Worm (Caenorhabditis elegans) whole organism, L3 larva: ENCODE measurements around the gene F13A2.1.

ENCODE experiments used
- aly-2 ChIP-seq: fragments of 150-350 bp; optimal IDR thresholded peaks from 2 replicates; lab custom pipeline; 2014; ENCODE audit warnings: missing biosample characterization, missing genetic modification characterization
- ceh-16 ChIP-seq: sonication (generic microtip); optimal IDR thresholded peaks from 2 replicates; lab custom pipeline; 2017; ENCODE audit warnings: missing biosample characterization, missing genetic modification characterization
- ceh-28 ChIP-seq: fragments of 150-350 bp; optimal IDR thresholded peaks from 2 replicates; lab custom pipeline; 2014; ENCODE audit warnings: missing biosample characterization, missing genetic modification reagents, missing genetic modification characterization
- ceh-9 ChIP-seq: sonication (generic microtip); optimal IDR thresholded peaks from 2 replicates; lab custom pipeline; 2018; ENCODE audit warnings: missing biosample characterization, missing genetic modification characterization
- egl-27 ChIP-seq: sonication (generic microtip); optimal IDR thresholded peaks from 4 replicates; lab custom pipeline; 2017; ENCODE audit warnings: missing biosample characterization, missing genetic modification reagents, missing genetic modification characterization
- egl-5 ChIP-seq: fragments of 150-350 bp; optimal IDR thresholded peaks from 2 replicates; lab custom pipeline; 2017; ENCODE audit warnings: missing biosample characterization, missing genetic modification reagents, missing genetic modification characterization, inconsistent platforms
- elt-1 ChIP-seq: fragments of 150-350 bp; optimal IDR thresholded peaks from 2 replicates; lab custom pipeline; 2014; ENCODE audit warnings: missing biosample characterization, missing genetic modification characterization
- elt-3 ChIP-seq, 3 experiments: fragments of 150-350 bp in 1 of 3; sonication (generic microtip) in 2 of 3; optimal IDR thresholded peaks; 2 replicates in 2 of 3; 4 replicates in 1 of 3; lab custom pipeline; 2014 to 2017; ENCODE audit warnings: missing biosample characterization in 3 of 3, missing genetic modification characterization in 3 of 3
- eor-1 ChIP-seq, 2 experiments: fragments of 150-350 bp; optimal IDR thresholded peaks; 2 replicates each; lab custom pipeline; 2014 to 2018; ENCODE audit warnings: missing biosample characterization in 2 of 2, missing genetic modification characterization in 2 of 2
- fkh-10 ChIP-seq: sonication (generic microtip); optimal IDR thresholded peaks from 2 replicates; lab custom pipeline; 2017; ENCODE audit warnings: missing biosample characterization, missing genetic modification reagents, missing genetic modification characterization
- fos-1 ChIP-seq: fragments of 150-350 bp; optimal IDR thresholded peaks from 2 replicates; lab custom pipeline; 2014; ENCODE audit warnings: missing biosample characterization, missing genetic modification characterization
- hmg-11 ChIP-seq: sonication (generic microtip); optimal IDR thresholded peaks from 2 replicates; lab custom pipeline; 2016; ENCODE audit warnings: missing genetic modification characterization, missing compliant biosample characterization
- jun-1 ChIP-seq: fragments of 150-350 bp; optimal IDR thresholded peaks from 2 replicates; lab custom pipeline; 2014; ENCODE audit warnings: missing biosample characterization, missing genetic modification reagents, missing genetic modification characterization
- lin-15B ChIP-seq: fragments of 150-350 bp; optimal IDR thresholded peaks from 2 replicates; lab custom pipeline; 2014; ENCODE audit warnings: missing biosample characterization, missing genetic modification characterization
- lin-39 ChIP-seq: fragments of 150-350 bp; optimal IDR thresholded peaks from 2 replicates; lab custom pipeline; 2018; ENCODE audit warnings: missing biosample characterization, missing genetic modification reagents, missing genetic modification characterization
- lsy-12 ChIP-seq: sonication (generic microtip); optimal IDR thresholded peaks from 2 replicates; lab custom pipeline; 2016; ENCODE audit warnings: mild to moderate bottlenecking, missing genetic modification characterization, missing compliant biosample characterization
- mdl-1 ChIP-seq: fragments of 150-350 bp; optimal IDR thresholded peaks from 2 replicates; lab custom pipeline; 2014; ENCODE audit warnings: missing biosample characterization, missing genetic modification characterization
- mml-1 ChIP-seq: fragments of 150-350 bp; sonication (generic microtip); optimal IDR thresholded peaks from 3 replicates; lab custom pipeline; 2014; ENCODE audit warnings: missing biosample characterization, missing genetic modification characterization
- nhr-11 ChIP-seq: fragments of 150-350 bp; optimal IDR thresholded peaks from 2 replicates; lab custom pipeline; 2014; ENCODE audit warnings: missing biosample characterization, missing genetic modification characterization
- nhr-12 ChIP-seq: fragments of 150-350 bp; optimal IDR thresholded peaks from 2 replicates; lab custom pipeline; 2014; ENCODE audit warnings: missing biosample characterization, missing genetic modification characterization
- nhr-23 ChIP-seq: fragments of 150-350 bp; optimal IDR thresholded peaks from 2 replicates; lab custom pipeline; 2014; ENCODE audit warnings: missing biosample characterization, missing genetic modification reagents, missing genetic modification characterization
- nhr-237 ChIP-seq: fragments of 150-350 bp; optimal IDR thresholded peaks from 2 replicates; lab custom pipeline; 2014; ENCODE audit warnings: missing biosample characterization, missing genetic modification characterization
- nhr-25 ChIP-seq: sonication (generic microtip); optimal IDR thresholded peaks from 2 replicates; lab custom pipeline; 2017; ENCODE audit warnings: missing biosample characterization, missing genetic modification characterization
- nhr-28 ChIP-seq: fragments of 150-350 bp; optimal IDR thresholded peaks from 2 replicates; lab custom pipeline; 2014; ENCODE audit warnings: missing biosample characterization, missing genetic modification characterization
- nhr-67 ChIP-seq: fragments of 150-350 bp; optimal IDR thresholded peaks from 2 replicates; lab custom pipeline; 2014; ENCODE audit warnings: missing biosample characterization, missing genetic modification characterization
- nhr-77 ChIP-seq: fragments of 150-350 bp; optimal IDR thresholded peaks from 2 replicates; lab custom pipeline; 2014; ENCODE audit warnings: missing biosample characterization, missing genetic modification characterization
- sea-2 ChIP-seq: fragments of 150-350 bp; sonication (generic microtip); optimal IDR thresholded peaks from 4 replicates; lab custom pipeline; 2014; ENCODE audit warnings: missing biosample characterization, missing genetic modification reagents, missing genetic modification characterization
- skn-1 ChIP-seq: fragments of 150-350 bp; optimal IDR thresholded peaks from 2 replicates; lab custom pipeline; 2014; ENCODE audit warnings: missing biosample characterization, missing genetic modification characterization
- tbx-2 ChIP-seq: sonication (generic microtip); optimal IDR thresholded peaks from 2 replicates; lab custom pipeline; 2016; ENCODE audit warnings: mild to moderate bottlenecking, missing genetic modification characterization, missing compliant biosample characterization
- unc-39 ChIP-seq: sonication (generic microtip); optimal IDR thresholded peaks from 4 replicates; lab custom pipeline; 2017; ENCODE audit warnings: missing biosample characterization, missing genetic modification characterization
- unc-62 ChIP-seq: fragments of 150-350 bp; sonication (generic microtip); optimal IDR thresholded peaks from 4 replicates; lab custom pipeline; 2014; ENCODE audit warnings: missing biosample characterization, missing genetic modification reagents, missing genetic modification characterization
- zag-1 ChIP-seq: fragments of 150-350 bp; optimal IDR thresholded peaks from 2 replicates; lab custom pipeline; 2014; ENCODE audit warnings: missing biosample characterization, missing genetic modification characterization
- ztf-4 ChIP-seq: fragments of 150-350 bp; optimal IDR thresholded peaks from 2 replicates; lab custom pipeline; 2014; ENCODE audit warnings: missing biosample characterization, missing genetic modification characterization

F13A2.1 gene

ce11 chrV:4370515-4370914, 11.7 kb downstream of the F13A2.1 start:
- TF ChIP-seq lsy-12 (tag; lab: Kevin White, UChicago) (no peak), nhr-28 (tag; lab: Kevin White, UChicago) (no peak), ztf-4 (tag; lab: Kevin White, UChicago) (no peak), eor-1 (tag; optimal IDR thresholded peaks at IDR 0.05; lab: Kevin White, UChicago) (no peak), fkh-10 (GFP tag; lab: Kevin White, UChicago) (no peak), ceh-28 (tag; lab: Kevin White, UChicago) (no peak), egl-5 (no peak), ceh-9 (tag; lab: Kevin White, UChicago) (no peak)

DNA sequence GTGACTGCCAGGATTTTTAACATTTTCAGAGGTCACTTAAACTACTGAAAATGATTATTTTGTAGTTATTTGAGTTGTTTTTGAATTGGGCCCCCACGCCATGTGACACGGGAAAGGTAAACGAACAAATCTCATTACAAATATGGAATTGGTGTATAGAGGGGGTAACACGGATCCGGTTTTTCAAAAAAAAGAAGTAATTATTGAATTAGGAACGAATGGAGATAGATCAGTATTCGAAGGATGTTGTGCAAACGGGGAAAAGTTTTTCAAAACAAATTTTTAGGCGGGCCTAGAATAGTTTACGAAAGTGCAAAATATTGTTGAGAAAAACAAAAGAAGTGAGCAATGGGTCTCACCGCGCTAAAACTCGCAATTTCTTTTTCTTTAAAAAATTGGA, 15.8 kb downstream of the F13A2.1 start, which contains the start of gene F32D1.11:
Gene F32D1.11, minus strand, starts transcription at position 101 of the 400 bp plus-strand sequence.
- TF ChIP-seq lin-15B (tag; lab: Kevin White, UChicago) (no peak), unc-62 (GFP tag; lab: Kevin White, UChicago) (no peak), nhr-11 (tag; lab: Kevin White, UChicago) (no peak), elt-3 (tag; optimal IDR thresholded peaks at IDR 0.05; lab: Kevin White, UChicago) (no peak), sea-2 (no peak), elt-1 (tag; lab: Kevin White, UChicago) (no peak), lin-39 (tag; lab: Kevin White, UChicago) (no peak), nhr-77 (tag; lab: Kevin White, UChicago) (no peak), aly-2 (tag; lab: Kevin White, UChicago) (no peak), hmg-11 (tag; lab: Kevin White, UChicago) (no peak), ztf-4 (tag; lab: Kevin White, UChicago) (no peak), nhr-28 (tag; lab: Kevin White, UChicago) (no peak), ceh-16 (tag; lab: Kevin White, UChicago) (no peak), unc-39 (tag; lab: Kevin White, UChicago) (no peak)

DNA sequence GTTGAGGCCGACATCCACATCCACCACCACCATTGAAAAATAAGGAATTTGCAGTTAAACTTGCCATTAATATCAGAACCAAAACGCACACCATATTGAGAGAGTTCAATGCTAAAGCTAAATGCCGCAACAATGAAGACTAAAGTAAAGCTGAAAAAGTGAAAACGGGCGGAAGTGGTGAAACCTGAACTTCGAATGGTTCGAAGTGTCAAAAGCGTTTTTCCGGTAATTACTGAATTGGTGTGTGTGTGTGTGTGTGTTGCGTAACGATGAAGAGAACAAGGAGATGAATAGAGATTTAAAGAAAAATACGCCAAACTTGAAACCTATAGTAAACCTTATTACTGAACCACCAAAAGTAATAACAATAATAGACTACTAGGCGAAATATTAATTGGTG, 17.7 kb downstream of the F13A2.1 start, which contains the start of gene grl-13:
Gene grl-13, minus strand, starts transcription at position 101 of the 400 bp plus-strand sequence.
- TF ChIP-seq fos-1 (tag; lab: Kevin White, UChicago) (no peak), mdl-1 (tag; lab: Kevin White, UChicago) (no peak), nhr-237 (no peak), egl-27 (tag; lab: Kevin White, UChicago) (no peak), nhr-25 (tag; lab: Kevin White, UChicago) (no peak), elt-3 (tag; optimal IDR thresholded peaks at IDR 0.05; lab: Kevin White, UChicago) (no peak), nhr-67 (tag; lab: Kevin White, UChicago) (no peak)

- TF ChIP-seq nhr-23 (tag; lab: Kevin White, UChicago) = peak; percentile 44
- TF ChIP-seq nhr-12 (tag; lab: Kevin White, UChicago) = no peak
- TF ChIP-seq elt-1 (tag; lab: Kevin White, UChicago) = peak; percentile 80
- peak; percentile 34 for TF ChIP-seq nhr-25 (tag; lab: Kevin White, UChicago)
- no peak for TF ChIP-seq skn-1 (tag; lab: Kevin White, UChicago)
- TF ChIP-seq unc-39 (tag; lab: Kevin White, UChicago) = no peak
- TF ChIP-seq, all 47 proteins: peak for 3
Observed at ce11 chrV:4361505-4361904, 20.7 kb downstream of the F13A2.1 start, which contains the start of gene F32D1.3. Gene F32D1.3, minus strand, starts transcription at chrV:4361569.

ce11 chrV:4360018-4360417, 22.2 kb downstream of the F13A2.1 start:
- TF ChIP-seq tbx-2 (tag; lab: Kevin White, UChicago) (no peak), fkh-10 (GFP tag; lab: Kevin White, UChicago) (no peak)

DNA sequence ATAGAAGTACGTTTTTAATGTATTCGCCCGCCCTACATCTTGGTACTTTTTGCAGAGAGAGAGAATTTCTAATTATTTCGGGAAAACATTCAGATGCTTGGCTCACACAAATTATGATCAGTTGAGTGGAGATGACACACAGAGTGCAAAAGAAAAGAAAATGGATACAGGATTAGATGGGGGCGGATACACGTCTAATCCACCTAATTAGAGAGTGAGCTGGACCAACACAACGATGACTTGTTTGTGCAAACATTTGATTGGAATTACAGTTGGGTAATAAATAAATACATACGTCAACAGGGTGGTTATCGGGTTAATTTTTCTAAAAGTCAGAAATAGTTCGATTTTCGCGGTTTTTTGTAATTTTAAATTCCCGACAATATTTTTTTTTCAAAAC, 23.1 kb downstream of the F13A2.1 start:
- TF ChIP-seq unc-39 (tag; lab: Kevin White, UChicago) (no peak), egl-27 (tag; lab: Kevin White, UChicago) (no peak), eor-1 (tag; optimal IDR thresholded peaks at IDR 0.05; lab: Kevin White, UChicago) (no peak), ceh-28 (tag; lab: Kevin White, UChicago) (no peak), jun-1 (tag; lab: Kevin White, UChicago) (no peak), ztf-4 (tag; lab: Kevin White, UChicago) (no peak), mml-1 (tag; lab: Kevin White, UChicago) (no peak), zag-1 (tag; lab: Kevin White, UChicago) (no peak), nhr-12 (tag; lab: Kevin White, UChicago) (no peak)
